Worm (Caenorhabditis elegans) whole organism, L1 larva: ENCODE results near the gene dmsr-5.

Experiments used
- C34B4.2 ChIP-seq: sonication (generic microtip); optimal IDR thresholded peaks from 2 replicates; lab custom pipeline; 2017; ENCODE audit warnings: mild to moderate bottlenecking, missing genetic modification characterization, missing compliant biosample characterization
- F16B12.6 ChIP-seq: fragments of 150-350 bp; optimal IDR thresholded peaks from 2 replicates; lab custom pipeline; 2014; ENCODE audit warnings: missing biosample characterization, missing genetic modification characterization
- blmp-1 ChIP-seq: fragments of 150-350 bp; optimal IDR thresholded peaks from 2 replicates; lab custom pipeline; 2014; ENCODE audit warnings: missing biosample characterization, missing genetic modification characterization
- dsc-1 ChIP-seq: sonication (generic microtip); optimal IDR thresholded peaks from 2 replicates; lab custom pipeline; 2016; ENCODE audit warnings: mild to moderate bottlenecking, missing genetic modification characterization, missing compliant biosample characterization
- efl-1 ChIP-seq, 4 experiments: fragments of 150-350 bp; optimal IDR thresholded peaks in 3 of 4; peaks in 1 of 4; 1 replicate in 1 of 4; 2 replicates in 3 of 4; lab custom pipeline; 2014; ENCODE audit warnings: missing biosample characterization in 2 of 4, missing genetic modification characterization in 2 of 4, missing genetic modification reagents in 2 of 4
- efl-3 ChIP-seq: fragments of 200-800 bp; sonication (Bioruptor generic); optimal IDR thresholded peaks from 2 replicates; lab custom pipeline; 2018; ENCODE audit warnings: mild to moderate bottlenecking, missing genetic modification characterization, missing compliant biosample characterization
- egl-27 ChIP-seq, 2 experiments: fragments of 150-350 bp in 1 of 2; sonication (generic microtip); optimal IDR thresholded peaks; 3 replicates each; lab custom pipeline; 2017 to 2018; ENCODE audit warnings: missing biosample characterization in 2 of 2, missing genetic modification characterization in 2 of 2, missing genetic modification reagents in 2 of 2
- ets-5 ChIP-seq: fragments of 200-800 bp; sonication (Bioruptor generic); IDR thresholded peaks from 2 replicates; pipeline ENCODE4 v1.3.6; 2022; ENCODE audit warnings: missing genetic modification characterization, missing compliant biosample characterization
- hlh-17 ChIP-seq: fragments of 200-800 bp; sonication (Bioruptor generic); optimal IDR thresholded peaks from 2 replicates; lab custom pipeline; 2018; ENCODE audit warnings: missing genetic modification characterization, mild to moderate bottlenecking, missing compliant biosample characterization, moderate library complexity, borderline replicate concordance
- hpl-2 ChIP-seq: fragments of 150-350 bp; optimal IDR thresholded peaks from 2 replicates; lab custom pipeline; 2014; ENCODE audit warnings: missing biosample characterization, missing genetic modification reagents, missing genetic modification characterization
- irx-1 ChIP-seq: sonication (generic microtip); optimal IDR thresholded peaks from 2 replicates; lab custom pipeline; 2016; ENCODE audit warnings: missing genetic modification characterization, missing compliant biosample characterization
- jun-1 ChIP-seq: fragments of 150-350 bp; optimal IDR thresholded peaks from 2 replicates; lab custom pipeline; 2014; ENCODE audit warnings: missing biosample characterization, missing genetic modification reagents, missing genetic modification characterization
- lin-13 ChIP-seq: fragments of 150-350 bp; optimal IDR thresholded peaks from 2 replicates; lab custom pipeline; 2014; ENCODE audit warnings: missing biosample characterization, missing genetic modification reagents, missing genetic modification characterization
- lin-15B ChIP-seq: fragments of 150-350 bp; sonication (generic microtip); optimal IDR thresholded peaks from 3 replicates; lab custom pipeline; 2014; ENCODE audit warnings: missing biosample characterization, missing genetic modification characterization
- lin-35 ChIP-seq, 2 experiments: fragments of 150-350 bp; optimal IDR thresholded peaks; 2 replicates each; lab custom pipeline; 2014; ENCODE audit warnings: missing biosample characterization in 2 of 2, missing genetic modification characterization in 2 of 2, missing genetic modification reagents in 2 of 2
- mef-2 ChIP-seq: fragments of 150-350 bp; optimal IDR thresholded peaks from 2 replicates; lab custom pipeline; 2014; ENCODE audit warnings: missing biosample characterization, missing genetic modification characterization
- nhr-71 ChIP-seq: sonication (generic microtip); optimal IDR thresholded peaks from 2 replicates; lab custom pipeline; 2016; ENCODE audit warnings: mild to moderate bottlenecking, missing genetic modification characterization, moderate library complexity, missing compliant biosample characterization
- nhr-76 ChIP-seq: sonication (generic microtip); optimal IDR thresholded peaks from 2 replicates; lab custom pipeline; 2017; ENCODE audit warnings: missing biosample characterization, missing genetic modification characterization
- pag-3 ChIP-seq: sonication (generic microtip); optimal IDR thresholded peaks from 2 replicates; lab custom pipeline; 2017; ENCODE audit warnings: missing genetic modification characterization, mild to moderate bottlenecking, missing compliant biosample characterization, antibody characterized with exemption, borderline replicate concordance; ENCODE audit not compliant: insufficient read depth
- sptf-1 ChIP-seq: fragments of 150-350 bp; optimal IDR thresholded peaks from 2 replicates; lab custom pipeline; 2014; ENCODE audit warnings: missing biosample characterization, missing genetic modification characterization
- sup-37 ChIP-seq: fragments of 200-800 bp; sonication (Bioruptor generic); optimal IDR thresholded peaks from 2 replicates; lab custom pipeline; 2018; ENCODE audit warnings: mild to moderate bottlenecking, missing genetic modification characterization, missing compliant biosample characterization
- swsn-7 ChIP-seq: sonication (generic microtip); optimal IDR thresholded peaks from 2 replicates; lab custom pipeline; 2016; ENCODE audit warnings: missing genetic modification characterization, missing compliant biosample characterization
- tlp-1 ChIP-seq: fragments of 150-350 bp; optimal IDR thresholded peaks from 2 replicates; lab custom pipeline; 2014; ENCODE audit warnings: missing biosample characterization, missing genetic modification characterization
- ztf-11 ChIP-seq, 2 experiments: sonication (generic microtip); optimal IDR thresholded peaks; 2 replicates each; lab custom pipeline; 2016 to 2017; ENCODE audit warnings: missing genetic modification characterization in 2 of 2, missing biosample characterization in 1 of 2, missing compliant biosample characterization in 1 of 2

Gene dmsr-5

DNA sequence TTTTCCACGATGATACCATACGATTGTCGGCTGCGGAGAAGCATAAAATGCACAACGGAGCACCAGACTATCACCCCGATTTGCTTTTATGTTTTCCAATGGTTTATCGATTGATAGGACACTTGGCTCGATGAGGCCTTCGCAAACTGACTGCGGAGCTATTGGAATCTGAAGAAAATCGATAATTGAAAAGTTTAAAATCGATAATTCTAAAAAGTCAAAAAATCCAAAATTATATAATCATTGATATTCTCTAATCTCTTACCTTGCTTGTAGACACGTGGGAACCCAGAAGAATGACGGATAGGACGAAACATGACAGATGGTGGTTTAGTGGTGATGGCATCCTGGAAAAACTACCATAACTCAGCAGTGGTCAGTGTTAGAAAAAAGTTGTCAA, 41.9 kb downstream of the dmsr-5 start, which contains the start of gene zig-5:
zig-5 (minus strand) TSS at position 349 of the 400 bp plus-strand sequence.
- TF ChIP-seq lin-15B (tag; lab: Kevin White, UChicago) (no peak), mef-2 (tag; lab: Kevin White, UChicago) (no peak), sptf-1 (tag; lab: Kevin White, UChicago) (no peak), swsn-7 (tag; lab: Kevin White, UChicago) (no peak), blmp-1 (no peak), hlh-17 (GFP tag; lab: Kevin White, UChicago) (no peak)

DNA sequence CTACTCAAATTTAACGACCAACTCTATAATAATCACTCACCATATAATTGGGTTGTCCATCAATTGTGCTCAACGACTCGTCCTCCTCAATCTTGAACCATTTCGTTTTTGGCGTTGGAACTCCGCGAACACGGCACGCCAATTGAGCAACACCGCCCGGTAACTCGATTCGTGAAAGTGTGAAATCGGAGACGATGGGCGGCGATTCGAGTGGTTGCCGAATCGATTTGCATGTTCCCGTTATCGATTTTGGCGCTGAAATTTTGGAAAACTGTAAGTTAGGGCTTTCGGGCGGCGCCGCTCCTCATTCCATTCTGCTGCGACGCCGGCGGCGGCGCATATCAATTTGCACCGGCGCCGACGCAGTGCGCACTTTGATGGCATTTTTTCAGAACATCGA, 43.3 kb downstream of the dmsr-5 start:
- TF ChIP-seq lin-35 (GFP tag; optimal IDR thresholded peaks at IDR 0.05; lab: Kevin White, UChicago) (no peak), nhr-76 (no peak), dsc-1 (tag; lab: Kevin White, UChicago) (no peak), pag-3 (tag; lab: Kevin White, UChicago) (no peak), tlp-1 (tag; lab: Kevin White, UChicago) (no peak), hpl-2 (no peak), F16B12.6 (tag; lab: Kevin White, UChicago) (no peak), lin-13 (no peak), nhr-71 (tag; lab: Kevin White, UChicago) (no peak), sup-37 (GFP tag; lab: Kevin White, UChicago) (no peak), ztf-11 (tag; optimal IDR thresholded peaks at IDR 0.05; lab: Kevin White, UChicago) (no peak)

DNA sequence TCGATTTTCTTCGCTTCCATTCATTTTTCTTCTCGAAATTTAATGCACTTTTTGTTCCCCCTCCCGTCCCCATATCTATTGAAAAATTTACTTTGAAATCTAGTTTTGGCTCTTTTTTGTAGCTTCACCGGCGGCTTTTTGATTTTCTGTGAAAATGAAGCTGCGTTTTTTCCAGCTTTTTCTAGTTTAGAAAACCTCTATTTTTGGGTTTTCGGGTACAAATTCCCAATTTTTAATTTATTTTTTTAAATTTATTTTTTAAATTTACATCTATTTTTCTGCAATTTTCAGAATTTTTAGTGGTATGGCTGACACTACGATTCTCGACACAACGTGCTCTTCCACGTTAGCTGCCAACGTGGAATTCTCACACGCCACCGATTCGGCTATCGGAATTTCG, 47.9 kb downstream of the dmsr-5 start, which contains the start of gene strd-1:
strd-1 (plus strand) TSS at position 301 of the 400 bp plus-strand sequence.
- TF ChIP-seq irx-1 (no peak), jun-1 (tag; lab: Kevin White, UChicago) (no peak), egl-27 (tag; optimal IDR thresholded peaks at IDR 0.05; lab: Kevin White, UChicago) (no peak), efl-3 (no peak)

DNA sequence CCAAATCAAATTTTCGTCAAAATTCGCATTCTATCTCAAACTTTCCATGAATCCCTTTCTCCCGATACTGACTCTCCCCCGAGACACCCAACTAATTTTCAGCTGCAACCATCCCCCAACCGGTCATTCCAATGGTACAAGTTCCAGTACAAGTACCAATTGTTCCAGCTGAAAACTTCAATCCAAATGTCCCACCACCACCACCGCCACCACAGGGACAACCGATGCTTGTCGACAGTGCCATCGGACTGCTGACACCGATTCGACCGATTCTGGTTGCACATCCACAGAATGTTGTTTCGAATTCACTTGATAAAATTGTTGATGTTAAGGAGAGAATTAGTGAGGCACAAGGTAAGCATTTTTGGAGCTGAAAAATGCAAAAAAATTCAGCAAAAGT, 49.5 kb downstream of the dmsr-5 start:
- TF ChIP-seq ets-5 (no peak), efl-1 (optimal IDR thresholded peaks at IDR 0.05; lab: Kevin White, UChicago) (no peak), efl-1 (GFP tag; optimal IDR thresholded peaks at IDR 0.05 in 1 of 2; lab: Kevin White, UChicago) (peak in 1 of 2 experiments; percentile 30), lin-15B (tag; lab: Kevin White, UChicago) (no peak)
- TF ChIP-seq, all 84 proteins: peak for 1

DNA sequence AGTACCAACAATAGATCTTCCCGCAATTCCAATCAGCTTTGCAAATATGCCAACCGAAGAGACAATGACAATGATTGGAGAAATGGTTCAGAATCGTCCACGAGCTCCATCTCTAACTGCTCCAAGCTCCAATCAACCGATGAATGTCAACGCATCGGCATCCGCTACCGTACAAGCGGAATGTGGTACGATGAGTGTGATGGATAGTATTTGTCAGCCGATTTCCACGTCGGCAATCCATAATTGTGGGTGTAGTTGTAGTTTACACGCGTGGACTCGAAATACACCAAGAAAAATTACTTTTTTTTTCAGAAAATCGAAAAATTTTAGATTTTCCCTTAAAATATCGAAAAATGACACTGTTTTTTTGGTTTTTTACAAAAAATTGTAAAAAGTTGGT, 52.2 kb downstream of the dmsr-5 start:
- TF ChIP-seq C34B4.2 (tag; lab: Kevin White, UChicago) (no peak), efl-1 (optimal IDR thresholded peaks at IDR 0.05; lab: Kevin White, UChicago) (no peak), efl-1 (GFP tag; optimal IDR thresholded peaks at IDR 0.05 in 1 of 2; lab: Kevin White, UChicago) (peak in 1 of 2 experiments; percentile 7)
- TF ChIP-seq, all 84 proteins: peak for 1
